Worm (Caenorhabditis elegans): Measurements from ENCODE around the gene W05H7.1.
A peak's percentile ranks its signal among the peaks of the same experiment; 100 is the strongest.

The W05H7.1 gene

DNA sequence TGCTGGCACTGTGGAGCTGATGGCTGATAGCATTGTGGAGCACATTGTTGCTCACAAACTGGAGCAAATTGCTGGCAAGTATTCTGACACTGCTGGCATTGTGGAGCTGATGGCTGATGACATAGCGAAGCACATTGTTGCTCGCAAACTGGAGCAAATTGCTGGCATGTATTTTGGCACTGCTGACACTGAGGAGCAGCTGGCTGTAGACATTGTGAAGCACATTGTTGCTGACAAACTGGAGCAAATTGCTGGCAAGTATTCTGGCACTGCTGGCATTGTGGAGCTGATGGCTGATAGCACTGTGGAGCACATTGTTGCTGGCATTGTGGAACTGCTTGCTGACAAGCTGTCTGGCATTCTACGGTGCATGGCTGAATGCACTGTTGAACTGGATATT is 41.3 kb upstream of the W05H7.1 start:
- no peak for TF ChIP-seq swsn-7 (tag; optimal IDR thresholded peaks at IDR 0.05)
- no peak for TF ChIP-seq xbp-1 (tag; optimal IDR thresholded peaks at IDR 0.05)
- TF ChIP-seq C16A3.4 (tag; optimal IDR thresholded peaks at IDR 0.05) = no peak
- TF ChIP-seq grh-1 (GFP tag; IDR thresholded peaks at IDR 0.05) = no peak

DNA sequence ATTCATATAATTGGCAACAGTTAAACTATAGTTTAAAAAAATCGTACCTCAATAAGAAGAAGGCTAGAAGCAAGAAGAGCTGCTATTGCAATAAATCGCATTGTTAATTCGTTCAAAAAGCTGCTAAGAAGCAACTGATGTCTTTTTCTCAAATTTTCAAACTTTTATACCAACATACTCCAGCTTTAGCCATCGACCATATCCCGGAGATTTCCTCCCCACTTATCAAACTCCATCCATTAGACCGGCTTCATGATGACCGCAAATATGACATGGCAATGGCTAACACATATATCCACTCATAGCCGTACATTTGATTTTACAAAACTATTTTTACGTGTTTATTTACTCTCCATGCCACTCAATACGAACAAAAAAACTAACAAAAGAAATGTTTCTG is 40.0 kb upstream of the W05H7.1 start, which contains the start of gene abu-2:
abu-2 (minus strand) TSS at position 101 of the 400 bp plus-strand sequence.
- no peak for TF ChIP-seq hlh-4 (tag; optimal IDR thresholded peaks at IDR 0.05)
- TF ChIP-seq fkh-4 (tag; optimal IDR thresholded peaks at IDR 0.05; ENCODE audit: borderline replicate concordance) = no peak
- TF ChIP-seq Y116A8C.19 (tag; optimal IDR thresholded peaks at IDR 0.05; ENCODE audit: borderline replicate concordance) = no peak
- no peak for TF ChIP-seq mep-1 (tag; optimal IDR thresholded peaks at IDR 0.05)
- no peak for TF ChIP-seq sup-37 (GFP tag; optimal IDR thresholded peaks at IDR 0.05)
- no peak for TF ChIP-seq unc-86 (tag; optimal IDR thresholded peaks at IDR 0.05)
- TF ChIP-seq mab-9 (GFP tag; IDR thresholded peaks at IDR 0.05) = no peak
- TF ChIP-seq lsy-2 (tag; optimal IDR thresholded peaks at IDR 0.05) = no peak
- TF ChIP-seq ceh-88 (GFP tag; IDR thresholded peaks at IDR 0.05) = no peak
- TF ChIP-seq nhr-85 (tag) = no peak
- TF ChIP-seq vab-15 (tag; optimal IDR thresholded peaks at IDR 0.05) = no peak
- no peak for TF ChIP-seq egl-13 (tag; optimal IDR thresholded peaks at IDR 0.05)
- TF ChIP-seq elt-2 (tag; optimal IDR thresholded peaks at IDR 0.05) = no peak
- TF ChIP-seq tbx-2 (tag; optimal IDR thresholded peaks at IDR 0.05) = no peak
- TF ChIP-seq sptf-1 (tag; optimal IDR thresholded peaks at IDR 0.05) = no peak

DNA sequence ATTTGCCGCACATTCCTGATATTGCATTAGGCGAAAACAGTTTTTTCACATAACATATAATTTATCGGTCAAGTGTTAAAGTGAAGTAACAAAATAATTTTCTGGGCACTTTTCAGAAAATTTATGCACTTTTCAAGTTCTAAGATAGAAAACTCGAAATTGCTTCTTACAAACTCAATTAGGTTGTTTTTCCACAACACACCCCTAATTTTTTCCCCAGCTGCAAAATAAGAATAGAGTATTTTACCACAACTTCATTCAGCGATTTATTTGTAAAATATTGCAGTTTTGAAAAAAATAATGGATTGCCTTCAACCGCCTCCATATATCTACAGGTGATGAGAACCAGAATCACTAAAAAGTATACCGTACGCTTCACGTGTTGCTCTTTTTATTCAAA is 37.7 kb upstream of the W05H7.1 start, which contains the start of gene srh-19:
srh-19 (plus strand) TSS at position 301 of the 400 bp plus-strand sequence.
- TF ChIP-seq rnt-1 (tag; optimal IDR thresholded peaks at IDR 0.05) = no peak

DNA sequence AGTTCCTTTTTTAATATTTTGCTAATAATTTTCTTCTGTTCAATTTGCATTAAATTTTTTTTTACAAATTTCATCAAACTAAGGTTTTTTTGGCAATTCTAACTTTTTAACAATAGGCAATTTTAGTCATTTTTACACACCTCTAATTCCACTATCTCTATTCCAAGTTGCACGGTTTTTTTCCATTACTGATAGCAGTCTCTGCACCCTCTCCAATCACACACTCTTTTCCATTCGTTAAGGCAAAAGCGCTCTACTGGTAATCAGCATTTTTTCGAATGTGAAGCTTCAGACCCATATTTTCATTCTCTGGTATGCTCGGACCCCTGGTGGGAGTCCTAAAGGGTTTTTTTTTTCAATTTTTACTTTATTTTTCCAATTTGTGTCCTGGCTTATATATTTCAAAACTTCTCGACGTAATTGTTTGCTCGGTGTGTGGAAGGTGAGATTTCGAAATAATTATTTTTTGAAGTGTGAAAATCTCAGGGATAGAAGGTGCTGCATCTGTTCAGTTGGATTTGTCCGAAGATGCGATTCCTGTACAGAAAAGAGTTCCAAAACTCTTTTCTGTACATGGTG is 33.7 kb upstream of the W05H7.1 start, which contains the start of the genes F19G12.4 and F19G12.8:
F19G12.4 (plus strand) TSS at position 529 of the 579 bp plus-strand sequence.
F19G12.8 (plus strand) TSS at position 545 of the 579 bp plus-strand sequence.
- TF ChIP-seq elt-2 (tag; optimal IDR thresholded peaks at IDR 0.05) (peak; percentile 12), lin-35 (GFP tag; optimal IDR thresholded peaks at IDR 0.05) (peak in 1 of 2 experiments; percentile 1), nhr-85 (tag) (peak; percentile 20), ceh-8 (GFP tag; optimal IDR thresholded peaks at IDR 0.05) (no peak)

DNA sequence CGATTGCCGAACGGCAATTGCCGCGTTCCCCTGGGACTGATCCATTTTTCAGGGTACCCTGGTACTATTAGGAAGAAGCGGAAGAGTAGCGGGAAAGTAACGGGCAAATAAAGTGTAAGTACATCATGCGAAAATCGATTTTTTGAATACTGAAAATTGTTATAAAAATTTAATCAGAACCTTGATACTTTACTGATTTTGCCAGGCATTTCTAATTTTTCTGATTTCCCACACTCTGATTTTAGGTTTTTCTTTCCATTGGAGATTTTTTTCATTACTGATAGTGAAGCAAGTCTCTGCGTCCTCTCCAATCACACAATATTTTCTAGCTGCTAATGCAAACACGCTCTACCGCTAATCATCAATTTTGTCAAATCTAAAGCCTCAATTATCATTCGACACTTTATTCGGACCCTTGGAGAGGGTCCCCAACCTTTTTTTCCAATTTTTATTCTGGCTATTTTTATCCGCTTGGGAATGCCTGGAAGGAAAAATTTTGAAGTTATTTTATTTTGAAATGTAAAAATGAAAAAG is 31.3 kb upstream of the W05H7.1 start, which contains the start of gene F19G12.9:
F19G12.9 (plus strand) TSS at position 51 of the 534 bp plus-strand sequence.
- peak; percentile 29 for TF ChIP-seq rnt-1 (tag; optimal IDR thresholded peaks at IDR 0.05)
- peak; percentile 96 for TF ChIP-seq skn-1 (tag; optimal IDR thresholded peaks at IDR 0.05)
- TF ChIP-seq egl-27 (tag; optimal IDR thresholded peaks at IDR 0.05) = no peak
- TF ChIP-seq lin-35 (GFP tag; optimal IDR thresholded peaks at IDR 0.05) = peak in 1 of 2 experiments; percentile 54
- TF ChIP-seq blmp-1 (tag; optimal IDR thresholded peaks at IDR 0.05) = peak; percentile 20
- TF ChIP-seq elt-2 (tag; optimal IDR thresholded peaks at IDR 0.05) = peak; percentile 7

DNA sequence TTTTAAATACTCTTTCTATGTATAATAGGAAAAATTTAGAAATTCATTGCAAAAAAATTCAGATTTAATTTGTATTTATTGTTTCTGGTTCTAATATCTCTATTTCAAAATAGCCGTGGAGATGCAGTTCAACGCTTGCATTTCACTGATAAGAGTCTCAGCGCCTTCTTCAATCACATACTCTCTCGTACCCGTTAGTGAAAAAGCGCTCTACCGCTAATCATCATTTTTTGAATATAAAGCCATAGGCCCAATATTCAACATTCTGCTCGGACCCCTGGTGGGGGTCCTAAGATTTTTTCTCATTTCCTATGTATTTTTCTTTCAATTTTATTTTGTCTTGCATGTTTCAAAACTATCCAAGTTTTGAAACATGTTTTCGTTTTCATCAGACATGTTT is 30.0 kb upstream of the W05H7.1 start:
- TF ChIP-seq skn-1 (tag; optimal IDR thresholded peaks at IDR 0.05) (peak; percentile 100), elt-3 (tag; optimal IDR thresholded peaks at IDR 0.05) (peak in 1 of 6 experiments; percentile 30), F16B12.6 (tag; optimal IDR thresholded peaks at IDR 0.05) (no peak)

DNA sequence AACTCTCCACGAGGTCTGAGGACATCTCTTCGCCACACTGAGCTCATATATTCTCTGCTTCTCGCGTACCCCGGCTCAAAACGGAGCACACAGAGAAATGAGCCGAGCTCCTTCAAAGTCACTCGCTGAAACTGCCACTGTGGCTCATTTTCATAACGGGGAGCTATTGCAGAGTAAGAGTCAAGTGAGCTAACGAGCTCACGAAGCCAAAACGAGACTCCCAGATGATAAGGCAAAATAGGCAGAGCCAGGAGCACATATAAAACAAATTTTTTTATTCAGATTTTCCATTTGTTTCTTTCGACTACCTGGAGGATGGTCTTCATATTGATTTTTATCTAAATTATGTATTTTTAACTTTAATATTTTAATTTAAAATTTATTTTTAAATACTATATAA is 26.1 kb upstream of the W05H7.1 start, which contains the start of gene F19G12.3:
F19G12.3 (plus strand) TSS at position 301 of the 400 bp plus-strand sequence.
- no peak for TF ChIP-seq aha-1 (tag; optimal IDR thresholded peaks at IDR 0.05)
- TF ChIP-seq nhr-28 (tag; optimal IDR thresholded peaks at IDR 0.05) = no peak
- peak; percentile 42 for TF ChIP-seq skn-1 (tag; optimal IDR thresholded peaks at IDR 0.05)
- TF ChIP-seq fkh-8 (tag; optimal IDR thresholded peaks at IDR 0.05) = peak; percentile 7

All from whole organism, L1 larva.